Worm (Caenorhabditis elegans) whole organism, late embryonic: ENCODE data around the gene Y62F5A.12.
A peak's percentile ranks its signal among the peaks of the same experiment; 100 is the strongest.

Experiments
- C08G9.2 ChIP-seq: sonication (generic microtip); optimal IDR thresholded peaks from 2 replicates; lab custom pipeline; 2016; ENCODE audit warnings: mild to moderate bottlenecking, missing genetic modification characterization, moderate library complexity, missing compliant biosample characterization
- T23F11.4 ChIP-seq: fragments of 200-800 bp; sonication (Bioruptor generic); optimal IDR thresholded peaks from 2 replicates; lab custom pipeline; 2018; ENCODE audit warnings: mild to moderate bottlenecking, missing genetic modification characterization, missing compliant biosample characterization
- ceh-14 ChIP-seq: sonication (generic microtip); optimal IDR thresholded peaks from 2 replicates; lab custom pipeline; 2016; ENCODE audit warnings: missing genotype, missing genetic modification characterization, missing compliant biosample characterization
- ceh-19 ChIP-seq: fragments of 200-800 bp; sonication (Bioruptor generic); optimal IDR thresholded peaks from 2 replicates; lab custom pipeline; 2018; ENCODE audit warnings: mild to moderate bottlenecking, missing genetic modification characterization, missing compliant biosample characterization
- ceh-2 ChIP-seq: sonication (generic microtip); optimal IDR thresholded peaks from 2 replicates; lab custom pipeline; 2016; ENCODE audit warnings: missing genotype, missing genetic modification characterization, missing compliant biosample characterization
- ceh-24 ChIP-seq: sonication (generic microtip); optimal IDR thresholded peaks from 2 replicates; lab custom pipeline; 2016; ENCODE audit warnings: mild to moderate bottlenecking, missing genetic modification characterization, missing compliant biosample characterization
- ceh-30 ChIP-seq: fragments of 150-350 bp; optimal IDR thresholded peaks from 2 replicates; lab custom pipeline; 2014; ENCODE audit warnings: missing biosample characterization, missing genetic modification characterization
- ceh-31 ChIP-seq: sonication (generic microtip); optimal IDR thresholded peaks from 2 replicates; lab custom pipeline; 2016; ENCODE audit warnings: missing genetic modification characterization, missing compliant biosample characterization
- ceh-34 ChIP-seq: sonication (generic microtip); optimal IDR thresholded peaks from 2 replicates; lab custom pipeline; 2016; ENCODE audit warnings: mild to moderate bottlenecking, missing genetic modification characterization, missing compliant biosample characterization
- ceh-48 ChIP-seq: sonication (generic microtip); optimal IDR thresholded peaks from 2 replicates; lab custom pipeline; 2016; ENCODE audit warnings: missing genetic modification characterization, inconsistent platforms, missing compliant biosample characterization
- ceh-9 ChIP-seq: sonication (generic microtip); optimal IDR thresholded peaks from 2 replicates; lab custom pipeline; 2016; ENCODE audit warnings: mild to moderate bottlenecking, missing genetic modification characterization, inconsistent platforms, missing compliant biosample characterization
- che-1 ChIP-seq: sonication (generic microtip); optimal IDR thresholded peaks from 2 replicates; lab custom pipeline; 2016; ENCODE audit warnings: mild to moderate bottlenecking, missing genetic modification characterization, missing compliant biosample characterization
- dmd-4 ChIP-seq: sonication (generic microtip); optimal IDR thresholded peaks from 2 replicates; lab custom pipeline; 2016; ENCODE audit warnings: borderline replicate concordance, missing genetic modification characterization, missing compliant biosample characterization
- dve-1 ChIP-seq: sonication (generic microtip); optimal IDR thresholded peaks from 2 replicates; lab custom pipeline; 2017; ENCODE audit warnings: antibody characterized with exemption, mild to moderate bottlenecking, missing genetic modification characterization, missing compliant biosample characterization
- elt-2 ChIP-seq: sonication (generic microtip); optimal IDR thresholded peaks from 2 replicates; lab custom pipeline; 2016; ENCODE audit warnings: missing genetic modification reagents, missing genetic modification characterization, missing compliant biosample characterization
- elt-4 ChIP-seq: sonication (generic microtip); optimal IDR thresholded peaks from 2 replicates; lab custom pipeline; 2016; ENCODE audit warnings: missing genetic modification characterization, missing compliant biosample characterization
- fkh-10 ChIP-seq: fragments of 150-350 bp; optimal IDR thresholded peaks from 2 replicates; lab custom pipeline; 2014; ENCODE audit warnings: missing biosample characterization, missing genetic modification reagents, missing genetic modification characterization
- hlh-13 ChIP-seq: fragments of 200-800 bp; sonication (Bioruptor generic); optimal IDR thresholded peaks from 2 replicates; lab custom pipeline; 2018; ENCODE audit warnings: mild to moderate bottlenecking, missing genetic modification characterization, missing compliant biosample characterization
- hlh-15 ChIP-seq: sonication (generic microtip); optimal IDR thresholded peaks from 2 replicates; lab custom pipeline; 2016; ENCODE audit warnings: missing genetic modification characterization, missing compliant biosample characterization
- hlh-30 ChIP-seq: sonication (generic microtip); optimal IDR thresholded peaks from 2 replicates; lab custom pipeline; 2017; ENCODE audit warnings: antibody characterized with exemption, missing genetic modification characterization, missing compliant biosample characterization; ENCODE audit not compliant: insufficient read depth
- hlh-6 ChIP-seq: sonication (generic microtip); optimal IDR thresholded peaks from 2 replicates; lab custom pipeline; 2016; ENCODE audit warnings: missing genotype, missing genetic modification characterization, missing compliant biosample characterization
- lim-6 ChIP-seq: sonication (generic microtip); optimal IDR thresholded peaks from 2 replicates; lab custom pipeline; 2016; ENCODE audit warnings: missing genetic modification characterization, missing compliant biosample characterization
- lin-11 ChIP-seq: fragments of 200-800 bp; sonication (Bioruptor generic); optimal IDR thresholded peaks from 2 replicates; lab custom pipeline; 2018; ENCODE audit warnings: mild to moderate bottlenecking, missing genetic modification characterization, missing compliant biosample characterization
- nfya-1 ChIP-seq: sonication (generic microtip); optimal IDR thresholded peaks from 2 replicates; lab custom pipeline; 2017; ENCODE audit warnings: missing genetic modification characterization, mild to moderate bottlenecking, missing compliant biosample characterization, antibody characterized with exemption, moderate library complexity
- npax-4 ChIP-seq: sonication (generic microtip); optimal IDR thresholded peaks from 2 replicates; lab custom pipeline; 2016; ENCODE audit warnings: missing genetic modification characterization, missing compliant biosample characterization
- pag-3 ChIP-seq: sonication (generic microtip); optimal IDR thresholded peaks from 2 replicates; lab custom pipeline; 2016; ENCODE audit warnings: missing compliant biosample characterization, missing genetic modification characterization, borderline replicate concordance
- pat-9 ChIP-seq: fragments of 200-800 bp; sonication (Bioruptor generic); optimal IDR thresholded peaks from 2 replicates; lab custom pipeline; 2018; ENCODE audit warnings: mild to moderate bottlenecking, missing genetic modification characterization, moderate library complexity, missing compliant biosample characterization
- pha-2 ChIP-seq: sonication (generic microtip); optimal IDR thresholded peaks from 2 replicates; lab custom pipeline; 2017; ENCODE audit warnings: mild to moderate bottlenecking, missing genetic modification characterization, missing compliant biosample characterization
- pqm-1 ChIP-seq: sonication (generic microtip); optimal IDR thresholded peaks from 2 replicates; lab custom pipeline; 2016; ENCODE audit warnings: missing genetic modification characterization, missing compliant biosample characterization
- pros-1 ChIP-seq: fragments of 150-350 bp; optimal IDR thresholded peaks from 2 replicates; lab custom pipeline; 2014; ENCODE audit warnings: missing biosample characterization, missing genetic modification reagents, missing genetic modification characterization
- sox-2 ChIP-seq: fragments of 200-800 bp; sonication (Bioruptor generic); IDR thresholded peaks from 2 replicates; pipeline ENCODE4 v1.3.6; 2022; ENCODE audit warnings: missing genetic modification reagents, missing genetic modification characterization, missing compliant biosample characterization
- tbx-7 ChIP-seq: sonication (generic microtip); optimal IDR thresholded peaks from 2 replicates; lab custom pipeline; 2016; ENCODE audit warnings: missing genotype, missing genetic modification characterization, missing compliant biosample characterization
- ttx-3 ChIP-seq: sonication (generic microtip); optimal IDR thresholded peaks from 2 replicates; lab custom pipeline; 2016; ENCODE audit warnings: missing genetic modification reagents, missing genetic modification characterization, missing compliant biosample characterization
- unc-42 ChIP-seq: sonication (generic microtip); optimal IDR thresholded peaks from 2 replicates; lab custom pipeline; 2016; ENCODE audit warnings: missing genotype, missing genetic modification characterization, missing compliant biosample characterization
- unc-55 ChIP-seq: sonication (generic microtip); optimal IDR thresholded peaks from 2 replicates; lab custom pipeline; 2017; ENCODE audit warnings: missing biosample characterization, missing genetic modification reagents, missing genetic modification characterization
- unc-86 ChIP-seq: sonication (generic microtip); optimal IDR thresholded peaks from 2 replicates; lab custom pipeline; 2016; ENCODE audit warnings: missing genetic modification characterization, missing compliant biosample characterization

Y62F5A.12 gene

DNA sequence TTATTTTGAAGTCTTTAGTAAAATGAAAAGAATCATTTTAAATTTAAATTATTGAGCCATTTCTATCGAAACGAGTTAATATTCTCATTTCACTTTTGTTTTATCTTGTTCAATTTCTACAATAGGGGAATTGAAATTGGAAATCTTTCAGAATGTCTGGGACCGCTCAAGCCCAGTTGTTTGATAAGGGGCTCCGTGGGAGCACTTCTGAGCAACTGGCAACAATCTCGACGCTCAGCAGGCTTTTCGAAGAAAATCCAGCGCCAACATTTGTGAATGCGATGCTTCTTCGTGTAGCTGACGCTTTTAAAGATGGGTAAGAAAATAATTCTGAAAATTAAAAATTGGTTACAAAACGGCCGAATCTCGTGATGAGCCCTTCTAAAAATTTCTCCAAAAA lies 48.4 kb upstream of the Y62F5A.12 start, which contains the start of gene ints-7:
TSS of gene ints-7 (plus strand) at position 152 of the 400 bp plus-strand sequence.
- TF ChIP-seq che-1 = no peak
- TF ChIP-seq ceh-34 (tag; lab: Kevin White, UChicago) = no peak
- TF ChIP-seq dmd-4 (tag; lab: Kevin White, UChicago) = no peak
- TF ChIP-seq pha-2 (tag; lab: Kevin White, UChicago) = no peak

DNA sequence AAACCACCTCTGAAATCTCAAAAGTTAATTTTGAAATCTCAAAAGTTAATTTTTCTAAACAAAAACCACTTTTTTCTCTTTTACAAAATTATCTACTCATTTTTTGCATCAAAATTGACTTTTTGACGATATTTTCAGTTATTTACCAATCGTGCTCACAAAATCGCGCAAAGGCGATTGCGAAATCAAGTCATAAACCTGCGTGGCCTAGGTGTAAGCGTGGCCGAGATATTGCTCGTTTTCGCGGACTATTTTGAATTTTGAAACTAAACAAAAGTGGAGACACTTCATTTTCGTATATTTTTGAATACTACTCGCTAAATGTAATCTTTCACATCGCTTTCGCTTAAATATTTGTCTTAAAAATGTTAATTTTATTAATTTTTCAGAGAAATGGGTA lies 44.0 kb upstream of the Y62F5A.12 start, which contains the start of gene smc-6:
TSS of gene smc-6 (plus strand) at position 390 of the 400 bp plus-strand sequence.
- TF ChIP-seq unc-55 (no peak), tbx-7 (no peak), elt-4 (tag; lab: Kevin White, UChicago) (no peak), ceh-30 (no peak), ceh-14 (no peak), ceh-48 (no peak), unc-42 (tag; lab: Kevin White, UChicago) (peak; percentile 4), ceh-24 (no peak), ceh-31 (peak; percentile 39), ceh-2 (tag; lab: Kevin White, UChicago) (peak; percentile 14), C08G9.2 (tag; lab: Kevin White, UChicago) (peak; percentile 20), hlh-15 (tag; lab: Kevin White, UChicago) (no peak)

DNA sequence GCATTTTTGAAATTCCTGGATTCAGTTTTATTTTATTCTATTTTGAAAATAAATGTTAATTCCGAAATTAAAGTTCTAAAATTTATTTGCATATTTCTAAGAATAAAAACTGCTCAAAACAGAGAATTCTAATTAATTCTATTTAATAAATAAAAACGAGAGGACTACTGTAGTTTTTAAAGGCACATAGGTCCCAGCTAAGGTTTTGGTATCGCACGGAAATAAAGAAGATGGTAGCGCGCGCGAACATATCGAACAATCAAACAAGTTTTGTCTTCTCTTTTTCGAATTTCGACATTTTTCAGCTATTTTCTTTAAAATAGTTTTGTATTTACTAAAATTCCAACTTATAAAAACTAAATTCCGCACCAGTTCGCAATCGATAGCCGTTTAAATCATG lies 43.6 kb upstream of the Y62F5A.12 start:
- TF ChIP-seq hlh-6 = no peak
- no peak for TF ChIP-seq lin-11
- TF ChIP-seq dmd-4 (tag; lab: Kevin White, UChicago) = no peak
- no peak for TF ChIP-seq pat-9
- TF ChIP-seq pqm-1 (tag; lab: Kevin White, UChicago) = no peak
- no peak for TF ChIP-seq C08G9.2 (tag; lab: Kevin White, UChicago)
- no peak for TF ChIP-seq ceh-24
- TF ChIP-seq pros-1 (tag; lab: Kevin White, UChicago) = no peak
- TF ChIP-seq dve-1 (tag; lab: Kevin White, UChicago) = no peak
- no peak for TF ChIP-seq ceh-2 (tag; lab: Kevin White, UChicago)
- no peak for TF ChIP-seq T23F11.4
- no peak for TF ChIP-seq nfya-1
- no peak for TF ChIP-seq elt-2 (tag; lab: Kevin White, UChicago)
- TF ChIP-seq che-1 = no peak
- TF ChIP-seq npax-4 (tag; lab: Kevin White, UChicago) = no peak
- no peak for TF ChIP-seq fkh-10
- TF ChIP-seq pag-3 (tag; lab: Kevin White, UChicago) = no peak
- TF ChIP-seq hlh-13 (GFP tag; lab: Kevin White, UChicago) = no peak
- no peak for TF ChIP-seq ceh-34 (tag; lab: Kevin White, UChicago)

DNA sequence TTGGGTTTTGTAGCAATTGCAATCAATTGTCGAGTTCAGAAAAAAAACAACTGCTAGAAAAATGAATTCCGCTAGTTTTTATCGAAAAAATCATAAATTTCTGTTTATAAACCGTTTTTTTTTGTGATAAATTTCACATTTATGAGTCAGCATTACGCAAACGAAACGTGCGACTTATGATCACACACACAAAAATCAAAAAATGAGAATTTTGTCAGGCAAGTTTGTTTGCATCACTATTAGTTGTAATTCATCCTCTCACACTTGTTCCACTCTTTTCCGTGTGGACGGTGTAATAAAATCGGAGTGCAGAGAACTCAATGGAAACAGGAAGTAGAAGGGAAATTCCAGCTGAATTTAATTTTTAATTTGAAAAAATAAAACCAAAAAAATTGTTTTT lies 43.1 kb upstream of the Y62F5A.12 start, which contains the start of gene pcs-1:
TSS of gene pcs-1 (minus strand) at position 344 of the 400 bp plus-strand sequence.
- TF ChIP-seq hlh-30 (tag; lab: Kevin White, UChicago) = no peak
- no peak for TF ChIP-seq ceh-19 (GFP tag; lab: Kevin White, UChicago)
- TF ChIP-seq pha-2 (tag; lab: Kevin White, UChicago) = no peak
- no peak for TF ChIP-seq sox-2 (GFP tag; lab: Robert Waterston, UW)
- TF ChIP-seq ttx-3 (tag; lab: Kevin White, UChicago) = no peak
- no peak for TF ChIP-seq lim-6
- TF ChIP-seq dmd-4 (tag; lab: Kevin White, UChicago) = no peak
- no peak for TF ChIP-seq ceh-9
- no peak for TF ChIP-seq unc-86
- TF ChIP-seq, all 69 proteins: peak for 0
